Worm (Caenorhabditis elegans) whole organism, L4/young adult: ENCODE measurements around the gene sri-34.
"Not testable (repeated sequence)": the region's sequence is repeated elsewhere in the genome, so short reads cannot be mapped to it uniquely, and the experiment has no call there.

ENCODE experiments used
- W03F9.2 ChIP-seq: fragments of 150-350 bp; optimal IDR thresholded peaks from 2 replicates; lab custom pipeline; 2014; ENCODE audit warnings: missing biosample characterization, missing genetic modification characterization
- dao-5 ChIP-seq: sonication (generic microtip); optimal IDR thresholded peaks from 2 replicates; lab custom pipeline; 2016; ENCODE audit warnings: missing genotype, missing genetic modification characterization, moderate library complexity, missing compliant biosample characterization

- TF ChIP-seq W03F9.2, dao-5 (tag; lab: Kevin White, UChicago): not testable (repeated sequence)
These were observed 16.0 kb downstream of the sri-34 start, which contains the start of gene sri-42 for ce11 chrII:3142855-3143254.
